Worm (Caenorhabditis elegans) whole organism, late embryonic: ENCODE results near the gene T11F9.7.

ENCODE experiments used
- C38D4.7 ChIP-seq: fragments of 200-800 bp; sonication (Bioruptor generic); optimal IDR thresholded peaks from 2 replicates; lab custom pipeline; 2018; ENCODE audit warnings: mild to moderate bottlenecking, missing genetic modification characterization, moderate library complexity, missing compliant biosample characterization
- K02D7.2 ChIP-seq: sonication (generic microtip); optimal IDR thresholded peaks from 2 replicates; lab custom pipeline; 2017; ENCODE audit warnings: mild to moderate bottlenecking, missing genetic modification characterization, missing compliant biosample characterization
- T23F11.4 ChIP-seq: fragments of 200-800 bp; sonication (Bioruptor generic); optimal IDR thresholded peaks from 2 replicates; lab custom pipeline; 2018; ENCODE audit warnings: mild to moderate bottlenecking, missing genetic modification characterization, missing compliant biosample characterization
- Y22D7AL.16 ChIP-seq: sonication (generic microtip); optimal IDR thresholded peaks from 2 replicates; lab custom pipeline; 2016; ENCODE audit warnings: missing genetic modification characterization, missing compliant biosample characterization
- ahr-1 ChIP-seq: sonication (generic microtip); optimal IDR thresholded peaks from 2 replicates; lab custom pipeline; 2016; ENCODE audit warnings: missing genetic modification characterization, missing compliant biosample characterization
- ceh-2 ChIP-seq: sonication (generic microtip); optimal IDR thresholded peaks from 2 replicates; lab custom pipeline; 2016; ENCODE audit warnings: missing genotype, missing genetic modification characterization, missing compliant biosample characterization
- ceh-22 ChIP-seq: sonication (generic microtip); optimal IDR thresholded peaks from 2 replicates; lab custom pipeline; 2017; ENCODE audit warnings: missing biosample characterization, missing genetic modification characterization
- ceh-24 ChIP-seq: sonication (generic microtip); optimal IDR thresholded peaks from 2 replicates; lab custom pipeline; 2016; ENCODE audit warnings: mild to moderate bottlenecking, missing genetic modification characterization, missing compliant biosample characterization
- ceh-30 ChIP-seq: fragments of 150-350 bp; optimal IDR thresholded peaks from 2 replicates; lab custom pipeline; 2014; ENCODE audit warnings: missing biosample characterization, missing genetic modification characterization
- ceh-34 ChIP-seq: sonication (generic microtip); optimal IDR thresholded peaks from 2 replicates; lab custom pipeline; 2016; ENCODE audit warnings: mild to moderate bottlenecking, missing genetic modification characterization, missing compliant biosample characterization
- ceh-45 ChIP-seq: fragments of 200-800 bp; sonication (Bioruptor generic); IDR thresholded peaks from 2 replicates; pipeline ENCODE4 v1.3.6; 2022; ENCODE audit warnings: missing genetic modification reagents, missing genetic modification characterization, missing compliant biosample characterization
- ceh-48 ChIP-seq: sonication (generic microtip); optimal IDR thresholded peaks from 2 replicates; lab custom pipeline; 2016; ENCODE audit warnings: missing genetic modification characterization, inconsistent platforms, missing compliant biosample characterization
- ceh-6 ChIP-seq: fragments of 200-800 bp; sonication (Bioruptor generic); optimal IDR thresholded peaks from 2 replicates; lab custom pipeline; 2018; ENCODE audit warnings: mild to moderate bottlenecking, missing genetic modification characterization, missing compliant biosample characterization
- che-1 ChIP-seq: sonication (generic microtip); optimal IDR thresholded peaks from 2 replicates; lab custom pipeline; 2016; ENCODE audit warnings: mild to moderate bottlenecking, missing genetic modification characterization, missing compliant biosample characterization
- dmd-4 ChIP-seq: sonication (generic microtip); optimal IDR thresholded peaks from 2 replicates; lab custom pipeline; 2016; ENCODE audit warnings: borderline replicate concordance, missing genetic modification characterization, missing compliant biosample characterization
- elt-2 ChIP-seq: sonication (generic microtip); optimal IDR thresholded peaks from 2 replicates; lab custom pipeline; 2016; ENCODE audit warnings: missing genetic modification reagents, missing genetic modification characterization, missing compliant biosample characterization
- eyg-1 ChIP-seq: sonication (generic microtip); optimal IDR thresholded peaks from 2 replicates; lab custom pipeline; 2016; ENCODE audit warnings: missing genotype, missing genetic modification characterization, missing compliant biosample characterization
- fkh-6 ChIP-seq: sonication (generic microtip); optimal IDR thresholded peaks from 2 replicates; lab custom pipeline; 2016; ENCODE audit warnings: missing genetic modification characterization, missing compliant biosample characterization
- gmeb-2 ChIP-seq: sonication (generic microtip); optimal IDR thresholded peaks from 2 replicates; lab custom pipeline; 2016; ENCODE audit warnings: missing genetic modification characterization, inconsistent platforms, missing compliant biosample characterization
- hlh-15 ChIP-seq: sonication (generic microtip); optimal IDR thresholded peaks from 2 replicates; lab custom pipeline; 2016; ENCODE audit warnings: missing genetic modification characterization, missing compliant biosample characterization
- hlh-30 ChIP-seq: sonication (generic microtip); optimal IDR thresholded peaks from 2 replicates; lab custom pipeline; 2017; ENCODE audit warnings: antibody characterized with exemption, missing genetic modification characterization, missing compliant biosample characterization; ENCODE audit not compliant: insufficient read depth
- hlh-8 ChIP-seq: sonication (generic microtip); optimal IDR thresholded peaks from 2 replicates; lab custom pipeline; 2016; ENCODE audit warnings: missing genotype, missing genetic modification characterization, missing compliant biosample characterization
- lin-11 ChIP-seq: fragments of 200-800 bp; sonication (Bioruptor generic); optimal IDR thresholded peaks from 2 replicates; lab custom pipeline; 2018; ENCODE audit warnings: mild to moderate bottlenecking, missing genetic modification characterization, missing compliant biosample characterization
- madf-2 ChIP-seq: sonication (generic microtip); optimal IDR thresholded peaks from 2 replicates; lab custom pipeline; 2017; ENCODE audit warnings: missing genetic modification characterization, missing compliant biosample characterization
- nfya-1 ChIP-seq: sonication (generic microtip); optimal IDR thresholded peaks from 2 replicates; lab custom pipeline; 2017; ENCODE audit warnings: missing genetic modification characterization, mild to moderate bottlenecking, missing compliant biosample characterization, antibody characterized with exemption, moderate library complexity
- nhr-232 ChIP-seq: sonication (generic microtip); optimal IDR thresholded peaks from 2 replicates; lab custom pipeline; 2016; ENCODE audit warnings: missing genetic modification characterization, missing compliant biosample characterization
- odd-2 ChIP-seq: sonication (generic microtip); optimal IDR thresholded peaks from 2 replicates; lab custom pipeline; 2017; ENCODE audit warnings: antibody characterized with exemption, mild to moderate bottlenecking, missing genetic modification characterization, missing compliant biosample characterization
- pax-1 ChIP-seq: fragments of 150-350 bp; optimal IDR thresholded peaks from 2 replicates; lab custom pipeline; 2014; ENCODE audit warnings: missing biosample characterization, missing genetic modification characterization
- pha-2 ChIP-seq: sonication (generic microtip); optimal IDR thresholded peaks from 2 replicates; lab custom pipeline; 2017; ENCODE audit warnings: mild to moderate bottlenecking, missing genetic modification characterization, missing compliant biosample characterization
- pha-4 ChIP-seq: fragments of 150-350 bp; optimal IDR thresholded peaks from 2 replicates; lab custom pipeline; 2018; ENCODE audit warnings: missing biosample characterization, missing genetic modification reagents, missing genetic modification characterization
- sdc-2 ChIP-seq: sonication (generic microtip); optimal IDR thresholded peaks from 2 replicates; lab custom pipeline; 2016; ENCODE audit warnings: missing genotype, missing genetic modification characterization, missing compliant biosample characterization
- sox-2 ChIP-seq: fragments of 200-800 bp; sonication (Bioruptor generic); IDR thresholded peaks from 2 replicates; pipeline ENCODE4 v1.3.6; 2022; ENCODE audit warnings: missing genetic modification reagents, missing genetic modification characterization, missing compliant biosample characterization
- syd-9 ChIP-seq: sonication (generic microtip); optimal IDR thresholded peaks from 2 replicates; lab custom pipeline; 2016; ENCODE audit warnings: mild to moderate bottlenecking, missing genetic modification characterization, moderate library complexity, missing compliant biosample characterization
- tbx-2 ChIP-seq: sonication (generic microtip); optimal IDR thresholded peaks from 2 replicates; lab custom pipeline; 2016; ENCODE audit warnings: missing genetic modification characterization, missing compliant biosample characterization
- ttx-3 ChIP-seq: sonication (generic microtip); optimal IDR thresholded peaks from 2 replicates; lab custom pipeline; 2016; ENCODE audit warnings: missing genetic modification reagents, missing genetic modification characterization, missing compliant biosample characterization
- unc-3 ChIP-seq, 2 experiments: fragments of 200-800 bp in 1 of 2; sonication (Bioruptor generic) in 1 of 2; sonication (generic microtip) in 1 of 2; conservative IDR thresholded peaks in 1 of 2; optimal IDR thresholded peaks in 1 of 2; 2 replicates each; pipeline versions ENCODE4 v1.3.6 to Lab custom; 2016 to 2022; ENCODE audit warnings: missing compliant biosample characterization in 2 of 2, missing genetic modification characterization in 2 of 2, missing genetic modification reagents in 1 of 2
- unc-42 ChIP-seq: sonication (generic microtip); optimal IDR thresholded peaks from 2 replicates; lab custom pipeline; 2016; ENCODE audit warnings: missing genotype, missing genetic modification characterization, missing compliant biosample characterization
- unc-86 ChIP-seq: sonication (generic microtip); optimal IDR thresholded peaks from 2 replicates; lab custom pipeline; 2016; ENCODE audit warnings: missing genetic modification characterization, missing compliant biosample characterization
- zip-5 ChIP-seq: sonication (generic microtip); optimal IDR thresholded peaks from 2 replicates; lab custom pipeline; 2016; ENCODE audit warnings: missing genetic modification characterization, missing compliant biosample characterization
- ztf-16 ChIP-seq: sonication (generic microtip); optimal IDR thresholded peaks from 2 replicates; lab custom pipeline; 2017; ENCODE audit warnings: missing genetic modification characterization, missing compliant biosample characterization

Gene T11F9.7

DNA sequence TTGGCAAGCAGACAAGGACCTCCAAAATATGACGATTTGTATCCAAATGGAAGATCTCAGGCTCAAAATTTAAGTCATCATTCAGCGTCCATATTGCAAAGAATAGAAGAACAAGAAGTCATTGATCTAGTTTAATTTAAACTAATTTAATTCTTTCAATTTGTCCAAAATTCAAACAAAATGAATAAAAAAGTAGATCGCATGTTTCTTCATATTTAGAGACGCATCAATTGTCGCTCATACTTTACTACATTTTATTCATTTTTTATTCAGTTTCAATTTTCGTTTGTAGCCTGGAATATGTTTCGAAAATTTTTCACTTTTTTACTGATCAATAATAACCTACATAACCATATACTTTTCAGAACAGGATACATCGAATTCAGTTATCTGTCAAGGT is 16.7 kb downstream of the T11F9.7 start, which contains the start of gene T11F9.21:
Gene T11F9.21, plus strand, starts transcription at position 301 of the 400 bp plus-strand sequence.
- TF ChIP-seq che-1 (no peak), unc-3 (GFP tag; conservative IDR thresholded peaks at IDR 0.05; lab: Robert Waterston, UW) (no peak), unc-3 (tag; optimal IDR thresholded peaks at IDR 0.05; lab: Kevin White, UChicago) (no peak), syd-9 (tag; lab: Kevin White, UChicago) (no peak), ceh-22 (tag; lab: Kevin White, UChicago) (no peak), Y22D7AL.16 (tag; lab: Kevin White, UChicago) (no peak), pha-4 (tag; lab: Kevin White, UChicago) (no peak), hlh-8 (no peak), ceh-30 (tag; lab: Kevin White, UChicago) (no peak), odd-2 (tag; lab: Kevin White, UChicago) (no peak), nhr-232 (tag; lab: Kevin White, UChicago) (no peak), unc-86 (tag; lab: Kevin White, UChicago) (no peak), hlh-15 (tag; lab: Kevin White, UChicago) (no peak), ceh-48 (no peak), T23F11.4 (no peak), ttx-3 (tag; lab: Kevin White, UChicago) (no peak), ceh-45 (no peak), K02D7.2 (tag; lab: Kevin White, UChicago) (no peak)

- no peak for TF ChIP-seq odd-2 (tag; lab: Kevin White, UChicago)
- no peak for TF ChIP-seq nfya-1 (tag; lab: Kevin White, UChicago)
- TF ChIP-seq sox-2 (GFP tag; lab: Robert Waterston, UW): no peak
- no peak for TF ChIP-seq ceh-30 (tag; lab: Kevin White, UChicago)
- no peak for TF ChIP-seq gmeb-2
- no peak for TF ChIP-seq ztf-16
- TF ChIP-seq tbx-2 (tag; lab: Kevin White, UChicago): no peak
- no peak for TF ChIP-seq ceh-6 (GFP tag; lab: Kevin White, UChicago)
- TF ChIP-seq sdc-2: no peak
- no peak for TF ChIP-seq dmd-4 (tag; lab: Kevin White, UChicago)
- no peak for TF ChIP-seq pha-4 (tag; lab: Kevin White, UChicago)
- no peak for TF ChIP-seq madf-2 (tag; lab: Kevin White, UChicago)
- no peak for TF ChIP-seq zip-5 (tag; lab: Kevin White, UChicago)
- TF ChIP-seq eyg-1 (tag; lab: Kevin White, UChicago): no peak
- TF ChIP-seq C38D4.7: no peak
- TF ChIP-seq fkh-6: no peak
- no peak for TF ChIP-seq pha-2
These were observed 20.5 kb downstream of the T11F9.7 start, which contains the start of gene htrl-1 for ce11 chrV:11496283-11496682. Gene htrl-1 (minus strand): TSS chrV:11496383.

- TF ChIP-seq unc-3 (GFP tag; conservative IDR thresholded peaks at IDR 0.05; lab: Robert Waterston, UW) (no peak), unc-3 (tag; optimal IDR thresholded peaks at IDR 0.05; lab: Kevin White, UChicago) (no peak), elt-2 (tag; lab: Kevin White, UChicago) (no peak), ceh-2 (tag; lab: Kevin White, UChicago) (no peak), lin-11 (no peak), pax-1 (tag; lab: Kevin White, UChicago) (no peak), hlh-30 (tag; lab: Kevin White, UChicago) (no peak), fkh-6 (no peak)
These were observed 21.7 kb downstream of the T11F9.7 start for ce11 chrV:11497475-11497874.

DNA sequence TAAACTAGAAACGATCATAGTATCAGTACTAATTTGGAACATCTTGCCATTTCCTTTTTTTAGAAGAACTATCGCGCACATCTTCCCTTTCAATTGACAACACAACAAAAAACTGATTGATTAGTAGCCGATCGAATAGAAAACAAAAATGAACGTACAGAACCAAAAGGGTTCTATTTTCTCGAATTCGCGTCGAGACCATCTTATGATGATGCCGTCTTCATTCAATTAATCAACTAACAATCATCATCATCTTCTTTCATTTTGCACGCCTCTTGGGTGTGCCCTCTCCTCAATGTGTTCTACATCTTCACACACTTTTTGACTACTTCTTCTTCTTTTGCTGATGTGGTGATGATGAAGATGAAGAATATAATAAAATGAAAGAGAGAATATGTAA is 24.0 kb downstream of the T11F9.7 start:
- TF ChIP-seq ahr-1 (tag; lab: Kevin White, UChicago): no peak
- no peak for TF ChIP-seq ceh-24 (tag; lab: Kevin White, UChicago)
- no peak for TF ChIP-seq ceh-34 (tag; lab: Kevin White, UChicago)
- no peak for TF ChIP-seq unc-42
- no peak for TF ChIP-seq nfya-1 (tag; lab: Kevin White, UChicago)
- TF ChIP-seq fkh-6: no peak
